Worm (Caenorhabditis elegans): Measurements from ENCODE around the gene ZK470.2.

The ZK470.2 gene

DNA sequence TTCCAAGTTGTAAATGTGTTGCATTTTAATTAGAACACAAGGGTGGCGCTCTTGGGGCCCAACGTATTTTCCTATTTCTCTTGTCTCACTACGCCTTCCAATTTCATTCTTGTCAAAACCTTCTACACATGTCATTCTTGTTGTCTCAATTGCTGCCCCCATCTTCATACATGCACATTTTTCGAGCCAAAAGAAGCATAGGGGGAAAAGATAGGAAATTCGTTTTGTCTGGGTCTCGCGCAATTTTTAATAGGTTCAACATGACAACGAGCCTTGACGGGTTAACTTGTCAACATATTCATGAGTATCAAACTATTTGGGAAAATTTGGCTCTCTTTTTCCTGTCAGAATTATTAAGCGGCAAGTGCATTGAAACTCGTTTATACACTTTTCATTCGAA is 11.6 kb upstream of the ZK470.2 start:
- TF ChIP-seq nhr-179 (tag; optimal IDR thresholded peaks at IDR 0.05), result no peak
- TF ChIP-seq mes-4 (tag; optimal IDR thresholded peaks at IDR 0.05), result no peak
- no peak for TF ChIP-seq unc-130 (GFP tag; optimal IDR thresholded peaks at IDR 0.05)
- TF ChIP-seq ekl-4 (GFP tag; IDR thresholded peaks at IDR 0.05), result no peak

DNA sequence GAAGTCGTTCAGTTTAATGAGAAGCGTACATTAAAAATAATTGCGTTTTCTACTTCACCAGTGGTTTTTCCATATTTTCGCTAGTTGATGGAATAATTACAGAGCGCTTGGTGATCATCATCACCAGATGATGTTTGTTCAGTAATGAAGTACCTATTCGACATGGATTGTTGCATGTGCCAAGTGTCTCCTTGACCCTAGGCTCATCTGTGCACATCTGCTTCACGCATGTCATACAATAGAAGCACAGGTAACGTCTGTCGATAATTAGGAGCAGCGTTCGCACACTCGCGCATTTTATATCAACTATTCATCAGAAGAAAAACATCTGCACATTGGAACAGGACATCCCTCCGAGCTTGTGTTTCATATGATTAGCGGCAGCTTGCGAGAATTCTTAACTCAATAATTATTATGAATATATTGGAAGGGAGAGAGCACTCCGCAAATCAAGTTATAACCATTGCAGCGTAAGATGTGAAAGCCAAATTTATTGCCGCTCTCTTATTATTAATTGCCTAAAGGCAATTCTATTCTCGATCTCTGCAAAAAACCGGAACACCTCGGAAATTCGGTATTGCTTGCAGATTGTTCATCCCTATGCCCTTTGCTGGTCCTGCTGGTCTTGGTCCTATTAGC is 9.7 kb upstream of the ZK470.2 start:
- TF ChIP-seq aptf-3 (GFP tag; IDR thresholded peaks at IDR 0.05) (no peak), snpc-1.3 (tag; optimal IDR thresholded peaks at IDR 0.05; ENCODE audit: insufficient read depth) (no peak), lin-40 (tag; optimal IDR thresholded peaks at IDR 0.05) (no peak), F33H1.4 (GFP tag; IDR thresholded peaks at IDR 0.05) (no peak), snpc-3.4 (tag; optimal IDR thresholded peaks at IDR 0.05) (no peak), ceh-40 (GFP tag; IDR thresholded peaks at IDR 0.05) (no peak)

DNA sequence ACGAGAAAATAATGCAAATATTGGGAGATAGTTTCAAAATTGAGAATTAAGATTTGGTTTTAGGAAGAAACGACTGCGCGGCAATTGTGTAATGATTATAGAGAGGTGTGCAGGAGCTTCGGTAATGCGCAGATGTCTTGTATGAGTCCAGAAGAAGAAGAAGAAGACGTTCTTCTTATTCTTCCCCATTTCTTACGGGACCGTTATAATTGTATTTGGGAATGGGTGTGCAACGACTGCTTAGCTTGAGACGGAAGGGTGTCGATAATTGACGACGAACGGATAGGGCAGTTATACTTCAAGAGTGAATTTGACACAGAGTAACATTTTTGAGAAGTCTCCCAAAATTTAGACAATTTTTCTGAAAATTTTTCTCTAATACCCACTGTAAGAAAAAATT is 6.3 kb upstream of the ZK470.2 start:
- no peak for TF ChIP-seq tbx-9 (tag; optimal IDR thresholded peaks at IDR 0.05; ENCODE audit: borderline replicate concordance)
- no peak for TF ChIP-seq attf-3 (GFP tag; conservative IDR thresholded peaks at IDR 0.05)
- TF ChIP-seq F39B2.1 (GFP tag; IDR thresholded peaks at IDR 0.05), result no peak
- no peak for TF ChIP-seq zfh-2 (GFP tag; conservative IDR thresholded peaks at IDR 0.05)
- no peak for TF ChIP-seq unc-130 (GFP tag; optimal IDR thresholded peaks at IDR 0.05)
- no peak for TF ChIP-seq mes-4 (tag; optimal IDR thresholded peaks at IDR 0.05)
- TF ChIP-seq tlf-1 (GFP tag; optimal IDR thresholded peaks at IDR 0.05), result no peak
- no peak for TF ChIP-seq F22D6.2 (tag; optimal IDR thresholded peaks at IDR 0.05)
- TF ChIP-seq nfya-1 (tag; optimal IDR thresholded peaks at IDR 0.05; ENCODE audit: borderline replicate concordance, insufficient read depth), result no peak
- TF ChIP-seq lin-35 (GFP tag; optimal IDR thresholded peaks at IDR 0.05), result no peak
- TF ChIP-seq let-607 (tag; optimal IDR thresholded peaks at IDR 0.05), result no peak
- TF ChIP-seq ceh-79 (tag; optimal IDR thresholded peaks at IDR 0.05), result no peak
- no peak for TF ChIP-seq aptf-3 (GFP tag; IDR thresholded peaks at IDR 0.05)
- TF ChIP-seq ceh-91 (GFP tag; IDR thresholded peaks at IDR 0.05), result no peak
- TF ChIP-seq efl-1 (GFP tag; optimal IDR thresholded peaks at IDR 0.05), result no peak
- TF ChIP-seq nfya-2 (GFP tag; IDR thresholded peaks at IDR 0.05), result no peak
- TF ChIP-seq lsl-1 (GFP tag; optimal IDR thresholded peaks at IDR 0.05), result no peak
- no peak for TF ChIP-seq ets-4 (GFP tag; optimal IDR thresholded peaks at IDR 0.05)
- no peak for TF ChIP-seq dpl-1 (GFP tag; optimal IDR thresholded peaks at IDR 0.05)

DNA sequence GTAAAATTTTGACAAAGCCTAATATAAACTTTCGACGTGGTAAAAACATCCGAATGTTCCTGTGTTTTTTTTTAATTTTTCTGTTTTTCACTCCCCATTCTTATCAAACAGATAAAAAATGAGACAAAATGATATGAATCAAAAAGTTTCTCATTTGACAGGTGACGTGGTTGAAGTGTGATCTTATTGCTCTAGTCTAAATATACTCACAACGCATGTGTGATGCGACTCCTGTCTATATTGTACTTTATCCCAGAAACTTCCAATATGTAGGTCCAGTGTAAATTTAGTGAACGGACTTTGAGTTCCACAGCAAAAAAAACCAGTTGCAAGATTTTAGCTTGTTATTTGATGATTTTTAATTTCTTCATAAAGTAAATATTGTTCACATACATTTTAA is 3.6 kb upstream of the ZK470.2 start:
- TF ChIP-seq repo-1 (tag; optimal IDR thresholded peaks at IDR 0.05) (no peak), chd-7 (tag; optimal IDR thresholded peaks at IDR 0.05) (no peak), hlh-26 (GFP tag; conservative IDR thresholded peaks at IDR 0.05) (no peak), sdz-38 (tag; optimal IDR thresholded peaks at IDR 0.05) (no peak), K12H6.12 (tag; optimal IDR thresholded peaks at IDR 0.05) (no peak), T26A5.8 (tag; optimal IDR thresholded peaks at IDR 0.05) (no peak), ceh-100 (GFP tag; IDR thresholded peaks at IDR 0.05) (no peak), madf-6 (GFP tag; IDR thresholded peaks at IDR 0.05) (no peak), B0336.3 (GFP tag; IDR thresholded peaks at IDR 0.05) (no peak), madf-8 (GFP tag; conservative IDR thresholded peaks at IDR 0.05) (no peak), lin-54 (GFP tag; optimal IDR thresholded peaks at IDR 0.05) (no peak), him-1 (tag; optimal IDR thresholded peaks at IDR 0.05) (no peak), F49E8.2 (tag; optimal IDR thresholded peaks at IDR 0.05; ENCODE audit: insufficient read depth) (no peak)

Data from whole organism, young adult.